Fruit fly (Drosophila melanogaster): ENCODE results near the gene UBL3.

DNA sequence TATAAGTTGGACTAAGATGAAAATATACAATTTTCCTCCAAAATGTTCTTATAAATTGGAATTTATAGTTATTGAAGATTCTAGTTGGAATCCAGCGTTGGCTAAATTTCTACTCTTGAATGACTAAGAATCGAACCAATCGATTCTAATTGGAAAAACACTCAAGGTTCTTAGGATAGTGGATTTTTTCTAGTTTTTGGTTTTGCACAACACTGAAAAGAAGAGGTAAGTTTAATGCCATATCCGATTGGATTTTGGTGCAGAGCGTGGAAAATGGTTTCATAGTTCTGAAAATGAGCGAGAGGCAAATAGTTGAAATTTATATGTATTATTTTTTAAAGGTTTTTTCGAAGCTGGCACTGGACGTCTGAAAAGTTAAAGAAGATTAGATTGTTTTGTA is 22.6 kb upstream of the UBL3 start:
- no peak for TF ChIP-seq ttk (optimal IDR thresholded peaks at IDR 0.05)
- TF ChIP-seq psq (optimal IDR thresholded peaks at IDR 0.05): no peak
- no peak for TF ChIP-seq h (optimal IDR thresholded peaks at IDR 0.05)
- no peak for TF ChIP-seq insv (optimal IDR thresholded peaks at IDR 0.05)

Data from Kc167 (cell line).